Worm (Caenorhabditis elegans) whole organism, midembryonic: Measurements from ENCODE around the gene ptd-2.

ENCODE experiments used
- T22C8.4 ChIP-seq: fragments of 200-800 bp; sonication (Bioruptor generic); IDR thresholded peaks from 2 replicates; pipeline ENCODE4 v1.3.6; 2022; ENCODE audit warnings: missing genetic modification characterization, missing compliant biosample characterization
- cog-1 ChIP-seq: sonication (generic microtip); optimal IDR thresholded peaks from 2 replicates; lab custom pipeline; 2016; ENCODE audit warnings: missing genetic modification characterization, missing compliant biosample characterization
- flt-1 ChIP-seq: fragments of 200-800 bp; sonication (Bioruptor generic); IDR thresholded peaks from 2 replicates; pipeline ENCODE4 v1.3.6; 2022; ENCODE audit warnings: missing genetic modification characterization, missing compliant biosample characterization
- klf-2 ChIP-seq: fragments of 200-800 bp; sonication (Bioruptor generic); conservative IDR thresholded peaks from 2 replicates; pipeline ENCODE4 v1.3.6; 2022; ENCODE audit warnings: missing genetic modification reagents, missing genetic modification characterization, missing compliant biosample characterization
- med-1 ChIP-seq: sonication (generic microtip); optimal IDR thresholded peaks from 2 replicates; lab custom pipeline; 2017; ENCODE audit warnings: missing genetic modification characterization, mild to moderate bottlenecking, missing compliant biosample characterization, antibody characterized with exemption, missing genetic modification reagents; ENCODE audit not compliant: insufficient read depth
- ref-1 ChIP-seq: fragments of 200-800 bp; sonication (Bioruptor generic); conservative IDR thresholded peaks from 2 replicates; pipeline ENCODE4 v1.3.6; 2022; ENCODE audit warnings: missing genetic modification reagents, missing genetic modification characterization, missing compliant biosample characterization
- tab-1 ChIP-seq: fragments of 200-800 bp; sonication (Bioruptor generic); IDR thresholded peaks from 2 replicates; pipeline ENCODE4 v1.3.6; 2022; ENCODE audit warnings: missing genetic modification characterization, missing compliant biosample characterization
- ztf-23 ChIP-seq: fragments of 200-800 bp; sonication (Bioruptor generic); IDR thresholded peaks from 2 replicates; pipeline ENCODE4 v1.3.6; 2022; ENCODE audit warnings: missing genetic modification reagents, missing genetic modification characterization, missing compliant biosample characterization
- ztf-29 ChIP-seq: fragments of 200-800 bp; sonication (Bioruptor generic); IDR thresholded peaks from 2 replicates; pipeline ENCODE4 v1.3.6; 2022; ENCODE audit warnings: missing genetic modification reagents, missing genetic modification characterization, missing compliant biosample characterization

DNA sequence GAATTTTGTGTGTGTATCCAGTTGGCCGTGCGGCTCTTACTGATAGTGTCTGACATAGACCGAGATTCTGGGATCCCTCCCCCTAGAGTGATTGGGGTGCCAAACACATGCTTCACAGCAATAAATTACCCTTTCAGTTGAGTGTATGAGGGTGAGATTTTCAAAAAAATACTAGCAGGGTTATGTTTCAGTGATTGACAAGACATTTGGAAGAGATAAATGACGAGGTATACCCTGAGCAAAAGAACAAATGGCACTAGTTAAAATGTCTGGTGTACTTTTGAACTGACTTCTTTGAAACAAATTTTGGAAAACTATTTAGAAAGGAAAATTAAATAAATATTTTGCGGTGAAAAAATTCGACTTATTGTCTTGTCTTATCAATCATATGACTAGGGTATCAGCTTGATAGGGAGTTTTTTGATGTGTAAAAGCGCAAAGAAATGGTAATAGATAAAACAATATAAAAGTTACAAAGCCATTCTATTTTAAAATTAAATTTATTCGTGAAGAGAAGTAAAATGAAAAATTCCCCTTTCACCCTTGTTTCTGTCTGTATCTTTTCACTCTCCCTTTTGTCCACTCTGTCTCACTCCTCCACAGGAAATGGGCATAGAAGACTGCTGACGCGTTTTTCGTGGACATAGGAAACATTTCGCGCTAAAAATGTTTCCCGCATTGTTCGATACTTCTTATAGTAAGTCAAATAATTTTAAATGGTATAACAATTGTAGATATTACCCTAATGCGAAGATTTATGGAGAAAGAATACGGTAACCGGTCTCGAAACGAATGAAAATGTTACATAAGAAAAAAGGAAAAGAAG, 6.6 kb upstream of the ptd-2 start, which contains the start of gene glo-4:
- TF ChIP-seq ref-1 (no peak), med-1 (GFP tag; lab: Kevin White, UChicago) (no peak), ztf-23 (GFP tag; lab: Robert Waterston, UW) (no peak), cog-1 (no peak), T22C8.4 (GFP tag; lab: Robert Waterston, UW) (no peak), tab-1 (GFP tag; lab: Robert Waterston, UW) (no peak), flt-1 (GFP tag; lab: Robert Waterston, UW) (no peak), ztf-29 (GFP tag; lab: Robert Waterston, UW) (no peak), klf-2 (no peak)
